Fruit fly (Drosophila melanogaster) whole organism, adult: ENCODE measurements around the gene capt.

Experiments used
- CG1620 ChIP-seq: fragments of 200-800 bp; sonication (Bioruptor generic); optimal IDR thresholded peaks from 2 replicates; lab custom pipeline; 2016; ENCODE audit warnings: missing biosample characterization, missing genetic modification characterization
- CG5204 ChIP-seq: fragments of 200-800 bp; sonication (Bioruptor generic); optimal IDR thresholded peaks from 2 replicates; lab custom pipeline; 2016; ENCODE audit warnings: missing biosample characterization, missing genetic modification characterization
- CG7045 ChIP-seq: fragments of 200-800 bp; sonication (Bioruptor generic); optimal IDR thresholded peaks from 2 replicates; lab custom pipeline; 2017; ENCODE audit warnings: missing biosample characterization, mild to moderate bottlenecking, missing genetic modification characterization
- Crg-1 ChIP-seq: fragments of 200-800 bp; sonication (Bioruptor generic); optimal IDR thresholded peaks from 2 replicates; lab custom pipeline; 2016; ENCODE audit warnings: missing biosample characterization, missing genetic modification characterization
- Hr96 ChIP-seq: fragments of 200-800 bp; sonication (Bioruptor generic); optimal IDR thresholded peaks from 2 replicates; lab custom pipeline; 2016; ENCODE audit warnings: missing biosample characterization, missing genetic modification characterization
- Mnt ChIP-seq: fragments of 200-800 bp; sonication (Bioruptor generic); optimal IDR thresholded peaks from 2 replicates; lab custom pipeline; 2016; ENCODE audit warnings: missing biosample characterization, mild to moderate bottlenecking, missing genetic modification characterization
- bab1 ChIP-seq: fragments of 200-800 bp; sonication (Bioruptor generic); optimal IDR thresholded peaks from 3 replicates; lab custom pipeline; 2019; ENCODE audit warnings: missing biosample characterization, mild to moderate bottlenecking, missing genetic modification characterization, moderate library complexity
- kay ChIP-seq: fragments of 200-800 bp; sonication (Bioruptor generic); peaks from one replicate; lab custom pipeline; 2016; ENCODE audit warnings: missing biosample characterization, missing genetic modification characterization, borderline replicate concordance
- ovo ChIP-seq: fragments of 200-800 bp; sonication (Bioruptor generic); optimal IDR thresholded peaks from 2 replicates; lab custom pipeline; 2016; ENCODE audit warnings: missing biosample characterization, missing genetic modification characterization
- tj ChIP-seq: fragments of 200-800 bp; sonication (Bioruptor generic); optimal IDR thresholded peaks from 3 replicates; lab custom pipeline; 2017; ENCODE audit warnings: missing biosample characterization, mild to moderate bottlenecking, missing genetic modification characterization, moderate library complexity
- toe ChIP-seq: fragments of 200-800 bp; sonication (Bioruptor generic); optimal IDR thresholded peaks from 2 replicates; lab custom pipeline; 2016; ENCODE audit warnings: missing biosample characterization, missing genetic modification characterization

DNA sequence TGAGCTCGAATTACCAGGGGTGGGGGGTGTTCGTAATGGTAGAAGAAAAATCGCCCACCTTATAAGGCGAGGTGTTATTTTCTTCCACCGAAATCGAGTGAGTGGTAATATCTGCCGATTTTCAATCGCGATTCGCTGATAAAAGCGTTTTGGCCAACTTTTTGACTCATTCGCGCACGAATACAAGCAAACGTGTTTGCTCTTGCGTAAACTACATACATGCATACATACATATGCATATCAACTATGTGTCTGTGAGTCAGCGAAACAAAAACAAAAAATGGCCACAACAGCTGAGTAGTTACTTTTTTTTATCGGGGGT, 744 bp downstream of the capt start:
- TF ChIP-seq ovo (GFP tag; lab: Kevin White, UChicago): no peak
- TF ChIP-seq CG1620 (GFP tag; lab: Kevin White, UChicago): no peak
- TF ChIP-seq kay: peak; percentile 97
- no peak for TF ChIP-seq Mnt (GFP tag; lab: Kevin White, UChicago)
- peak; percentile 89 for TF ChIP-seq tj (GFP tag; lab: Kevin White, UChicago)
- no peak for TF ChIP-seq Hr96 (GFP tag; lab: Kevin White, UChicago)
- no peak for TF ChIP-seq bab1 (GFP tag; lab: Kevin White, UChicago)
- no peak for TF ChIP-seq toe (GFP tag; lab: Kevin White, UChicago)
- TF ChIP-seq CG7045 (GFP tag; lab: Kevin White, UChicago): no peak
- no peak for TF ChIP-seq CG5204 (GFP tag; lab: Kevin White, UChicago)
- no peak for TF ChIP-seq Crg-1 (GFP tag; lab: Kevin White, UChicago)
